Worm (Caenorhabditis elegans): ENCODE data around the gene hlb-1.

DNA sequence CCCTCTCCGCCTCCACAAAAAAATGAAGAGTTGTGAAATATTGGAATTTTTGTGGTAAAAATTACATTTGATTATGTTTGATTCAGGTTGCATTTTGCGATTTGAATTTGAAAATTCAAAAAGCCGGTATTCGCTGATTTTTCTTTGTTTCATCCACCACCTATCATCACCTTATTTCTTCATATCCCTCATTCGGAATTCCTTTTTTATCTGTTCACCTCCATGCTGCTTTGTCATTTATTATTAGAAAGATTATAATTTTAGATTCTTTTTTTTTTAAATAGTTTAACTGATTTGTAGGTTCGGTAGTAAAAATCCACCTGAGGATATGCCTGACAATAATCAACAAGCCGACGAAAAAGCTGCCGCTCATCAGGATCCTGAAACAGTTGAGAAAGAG, 29.9 kb downstream of the hlb-1 start, which contains the start of gene mct-3:
- no peak for TF ChIP-seq him-1 (tag; optimal IDR thresholded peaks at IDR 0.05)
- no peak for TF ChIP-seq W03F9.2 (tag; optimal IDR thresholded peaks at IDR 0.05)
- no peak for TF ChIP-seq dao-5 (tag; optimal IDR thresholded peaks at IDR 0.05)
